Worm (Caenorhabditis elegans) whole organism, midembryonic: ENCODE measurements around the gene Y54G11A.2.

Experiments
- flt-1 ChIP-seq: fragments of 200-800 bp; sonication (Bioruptor generic); IDR thresholded peaks from 2 replicates; pipeline ENCODE4 v1.3.6; 2022; ENCODE audit warnings: missing genetic modification characterization, missing compliant biosample characterization
- ref-1 ChIP-seq: fragments of 200-800 bp; sonication (Bioruptor generic); conservative IDR thresholded peaks from 2 replicates; pipeline ENCODE4 v1.3.6; 2022; ENCODE audit warnings: missing genetic modification reagents, missing genetic modification characterization, missing compliant biosample characterization
- tab-1 ChIP-seq: fragments of 200-800 bp; sonication (Bioruptor generic); IDR thresholded peaks from 2 replicates; pipeline ENCODE4 v1.3.6; 2022; ENCODE audit warnings: missing genetic modification characterization, missing compliant biosample characterization
- ztf-23 ChIP-seq: fragments of 200-800 bp; sonication (Bioruptor generic); IDR thresholded peaks from 2 replicates; pipeline ENCODE4 v1.3.6; 2022; ENCODE audit warnings: missing genetic modification reagents, missing genetic modification characterization, missing compliant biosample characterization
- ztf-29 ChIP-seq: fragments of 200-800 bp; sonication (Bioruptor generic); IDR thresholded peaks from 2 replicates; pipeline ENCODE4 v1.3.6; 2022; ENCODE audit warnings: missing genetic modification reagents, missing genetic modification characterization, missing compliant biosample characterization

- no peak for TF ChIP-seq ztf-29 (GFP tag; lab: Robert Waterston, UW)
- TF ChIP-seq ztf-23: no peak
- no peak for TF ChIP-seq flt-1
- no peak for TF ChIP-seq ref-1
- TF ChIP-seq tab-1 (GFP tag; lab: Robert Waterston, UW): no peak
Measured at ce11 chrII:14292519-14292918, 40.4 kb downstream of the Y54G11A.2 start, which contains the start of gene Y54G11A.4.
